Fruit fly (Drosophila melanogaster) whole organism, embryonic: ENCODE data around the gene atl.

Source experiments
- Adf1 ChIP-seq: fragments of 200-800 bp; sonication (Bioruptor generic); IDR thresholded peaks from 2 replicates; pipeline ENCODE4 v1.3.6; 2022; ENCODE audit warnings: missing biosample characterization, missing genetic modification characterization
- CG10209 ChIP-seq: fragments of 200-800 bp; sonication (Bioruptor generic); optimal IDR thresholded peaks from 3 replicates; lab custom pipeline; 2017; ENCODE audit warnings: missing biosample characterization, mild to moderate bottlenecking, missing genetic modification characterization, missing genetic modification reagents
- CG10979 ChIP-seq: fragments of 200-800 bp; sonication (Bioruptor generic); optimal IDR thresholded peaks from 2 replicates; lab custom pipeline; 2018; ENCODE audit warnings: missing biosample characterization, mild to moderate bottlenecking, missing genetic modification characterization, moderate library complexity
- CG11723 ChIP-seq: fragments of 200-800 bp; sonication (Bioruptor generic); optimal IDR thresholded peaks from 2 replicates; lab custom pipeline; 2017; ENCODE audit warnings: missing biosample characterization, mild to moderate bottlenecking, missing genetic modification characterization
- CG12659 ChIP-seq: fragments of 200-800 bp; sonication (Bioruptor generic); optimal IDR thresholded peaks from 3 replicates; lab custom pipeline; 2017; ENCODE audit warnings: mild to moderate bottlenecking, missing biosample characterization, missing genetic modification reagents, missing genetic modification characterization
- CG12769 ChIP-seq: fragments of 200-800 bp; sonication (Bioruptor generic); optimal IDR thresholded peaks from 2 replicates; lab custom pipeline; 2019; ENCODE audit warnings: missing biosample characterization, mild to moderate bottlenecking, missing genetic modification characterization, moderate library complexity
- CG13287 ChIP-seq: fragments of 200-800 bp; sonication (Bioruptor generic); IDR thresholded peaks from 2 replicates; pipeline ENCODE4 v1.3.6; 2022; ENCODE audit warnings: missing biosample characterization, missing genetic modification characterization; ENCODE audit not compliant: partially characterized antibody
- CG15073 ChIP-seq: fragments of 200-800 bp; sonication (Bioruptor generic); optimal IDR thresholded peaks from 2 replicates; lab custom pipeline; 2016; ENCODE audit warnings: missing biosample characterization, missing genetic modification characterization
- CG15269 ChIP-seq: fragments of 200-800 bp; sonication (Bioruptor generic); optimal IDR thresholded peaks from 2 replicates; lab custom pipeline; 2018; ENCODE audit warnings: missing biosample characterization, mild to moderate bottlenecking, missing genetic modification characterization, moderate library complexity
- CG15479 ChIP-seq: fragments of 200-800 bp; sonication (Bioruptor generic); optimal IDR thresholded peaks from 3 replicates; lab custom pipeline; 2019; ENCODE audit warnings: missing biosample characterization, mild to moderate bottlenecking, missing genetic modification characterization, moderate library complexity
- CG17385 ChIP-seq: fragments of 200-800 bp; sonication (Bioruptor generic); optimal IDR thresholded peaks from 3 replicates; lab custom pipeline; 2018; ENCODE audit warnings: missing biosample characterization, mild to moderate bottlenecking, missing genetic modification characterization
- CG17829 ChIP-seq: fragments of 200-800 bp; optimal IDR thresholded peaks from 2 replicates; lab custom pipeline; 2019; ENCODE audit warnings: missing biosample characterization, mild to moderate bottlenecking, missing genetic modification characterization, moderate library complexity
- CG18599 ChIP-seq: fragments of 200-800 bp; sonication (Bioruptor generic); optimal IDR thresholded peaks from 3 replicates; lab custom pipeline; 2017; ENCODE audit warnings: missing biosample characterization, missing genetic modification characterization, mild to moderate bottlenecking, moderate library complexity, missing genetic modification reagents
- CG2202 ChIP-seq: fragments of 200-800 bp; sonication (Bioruptor generic); optimal IDR thresholded peaks from 2 replicates; lab custom pipeline; 2018; ENCODE audit warnings: missing biosample characterization, mild to moderate bottlenecking, missing genetic modification characterization
- CG30431 ChIP-seq: fragments of 200-800 bp; sonication (Bioruptor generic); optimal IDR thresholded peaks from 2 replicates; lab custom pipeline; 2017; ENCODE audit warnings: missing biosample characterization, missing genetic modification characterization
- CG33213 ChIP-seq: fragments of 200-800 bp; sonication (Bioruptor generic); optimal IDR thresholded peaks from 3 replicates; lab custom pipeline; 2016; ENCODE audit warnings: missing biosample characterization, missing genetic modification characterization
- CG4360 ChIP-seq: fragments of 200-800 bp; sonication (Bioruptor generic); IDR thresholded peaks from 2 replicates; pipeline ENCODE4 v1.3.6; 2022; ENCODE audit warnings: missing biosample characterization, missing genetic modification characterization
- CG5953 ChIP-seq: fragments of 200-800 bp; sonication (Bioruptor generic); IDR thresholded peaks from 2 replicates; pipeline ENCODE4 v1.3.6; 2022; ENCODE audit warnings: missing biosample characterization, missing genetic modification characterization
- CG6791 ChIP-seq: fragments of 200-800 bp; sonication (Bioruptor generic); IDR thresholded peaks from 3 replicates; pipeline ENCODE4 v1.3.6; 2022; ENCODE audit warnings: missing biosample characterization, missing genetic modification characterization; ENCODE audit not compliant: partially characterized antibody
- CG7987 ChIP-seq: fragments of 200-800 bp; sonication (Bioruptor generic); optimal IDR thresholded peaks from 2 replicates; lab custom pipeline; 2018; ENCODE audit warnings: missing biosample characterization, mild to moderate bottlenecking, missing genetic modification characterization, moderate library complexity
- CG8388 ChIP-seq: fragments of 200-800 bp; sonication (Bioruptor generic); optimal IDR thresholded peaks from 2 replicates; lab custom pipeline; 2019; ENCODE audit warnings: missing biosample characterization, mild to moderate bottlenecking, missing genetic modification characterization, moderate library complexity
- CG8478 ChIP-seq: fragments of >200 bp; optimal IDR thresholded peaks from 2 replicates; lab custom pipeline; 2018
- CG9215 ChIP-seq: fragments of 200-800 bp; sonication (Bioruptor generic); IDR thresholded peaks from 2 replicates; pipeline ENCODE4 v1.3.6; 2022; ENCODE audit warnings: missing biosample characterization, missing genetic modification characterization
- CG9609 ChIP-seq: fragments of 200-800 bp; sonication (Bioruptor generic); optimal IDR thresholded peaks from 3 replicates; lab custom pipeline; 2016; ENCODE audit warnings: missing biosample characterization, missing genetic modification characterization
- CG9797 ChIP-seq: fragments of 200-800 bp; sonication (Bioruptor generic); optimal IDR thresholded peaks from 3 replicates; lab custom pipeline; 2018; ENCODE audit warnings: missing biosample characterization, mild to moderate bottlenecking, missing genetic modification characterization
- E2f1 ChIP-seq: fragments of 200-800 bp; sonication (Bioruptor generic); IDR thresholded peaks from 2 replicates; pipeline ENCODE4 v1.3.6; 2022; ENCODE audit warnings: missing biosample characterization, missing genetic modification characterization
- MBD-R2 ChIP-seq: fragments of 200-800 bp; sonication (Bioruptor generic); IDR thresholded peaks from 2 replicates; pipeline ENCODE4 v1.3.6; 2022; ENCODE audit warnings: missing biosample characterization, missing genetic modification characterization
- Max ChIP-seq: fragments of 200-800 bp; sonication (Bioruptor generic); optimal IDR thresholded peaks from 2 replicates; lab custom pipeline; 2016; ENCODE audit warnings: missing biosample characterization, mild to moderate bottlenecking, missing genetic modification characterization
- Med ChIP-seq: fragments of 200-800 bp; sonication (Bioruptor generic); peaks from one replicate; lab custom pipeline; 2016; ENCODE audit warnings: missing biosample characterization, missing genetic modification characterization, mild to moderate bottlenecking, inconsistent platforms, moderate library complexity
- NC2β ChIP-seq: fragments of 200-800 bp; sonication (Bioruptor generic); optimal IDR thresholded peaks from 2 replicates; lab custom pipeline; 2016; ENCODE audit warnings: missing biosample characterization, missing genetic modification characterization
- Nf-YB ChIP-seq: fragments of 200-800 bp; sonication (Bioruptor generic); optimal IDR thresholded peaks from 3 replicates; lab custom pipeline; 2019; ENCODE audit warnings: missing biosample characterization, mild to moderate bottlenecking, missing genetic modification characterization, moderate library complexity
- Sox100B ChIP-seq: fragments of 200-800 bp; sonication (Bioruptor generic); optimal IDR thresholded peaks from 3 replicates; lab custom pipeline; 2018; ENCODE audit warnings: missing biosample characterization, mild to moderate bottlenecking, missing genetic modification characterization
- Sry-β ChIP-seq: fragments of 200-800 bp; sonication (Bioruptor generic); optimal IDR thresholded peaks from 2 replicates; lab custom pipeline; 2018; ENCODE audit warnings: missing biosample characterization, mild to moderate bottlenecking, missing genetic modification characterization, moderate library complexity
- Sry-δ ChIP-seq: fragments of 200-800 bp; sonication (Bioruptor generic); optimal IDR thresholded peaks from 2 replicates; lab custom pipeline; 2016; ENCODE audit warnings: missing biosample characterization, missing genetic modification characterization
- YL-1 ChIP-seq: fragments of 200-800 bp; sonication (Bioruptor generic); optimal IDR thresholded peaks from 3 replicates; lab custom pipeline; 2017; ENCODE audit warnings: missing biosample characterization, mild to moderate bottlenecking, missing genetic modification characterization
- cg ChIP-seq: fragments of 200-800 bp; sonication (Bioruptor generic); optimal IDR thresholded peaks from 3 replicates; lab custom pipeline; 2019; ENCODE audit warnings: missing biosample characterization, mild to moderate bottlenecking, missing genetic modification characterization, moderate library complexity
- chinmo ChIP-seq: fragments of 200-800 bp; sonication (Bioruptor generic); IDR thresholded peaks from 4 replicates; pipeline ENCODE4 v1.3.6; 2022; ENCODE audit warnings: missing biosample characterization, missing genetic modification characterization; ENCODE audit not compliant: partially characterized antibody
- grau ChIP-seq: fragments of 200-800 bp; optimal IDR thresholded peaks from 3 replicates; lab custom pipeline; 2019; ENCODE audit warnings: missing biosample characterization, mild to moderate bottlenecking, missing genetic modification characterization, moderate library complexity
- gro ChIP-seq: fragments of 200-800 bp; sonication (Bioruptor generic); optimal IDR thresholded peaks from 2 replicates; lab custom pipeline; 2016; ENCODE audit warnings: missing biosample characterization, missing genetic modification characterization
- inv ChIP-seq: fragments of 200-800 bp; sonication (Bioruptor generic); IDR thresholded peaks from 2 replicates; pipeline ENCODE4 v1.3.6; 2022; ENCODE audit warnings: missing biosample characterization, missing genetic modification characterization; ENCODE audit not compliant: partially characterized antibody
- jigr1 ChIP-seq: fragments of 200-800 bp; sonication (Bioruptor generic); IDR thresholded peaks from 3 replicates; pipeline ENCODE4 v1.3.6; 2022; ENCODE audit warnings: missing biosample characterization, missing genetic modification characterization
- kay ChIP-seq: fragments of 200-800 bp; sonication (Bioruptor generic); optimal IDR thresholded peaks from 2 replicates; lab custom pipeline; 2016; ENCODE audit warnings: missing biosample characterization, missing genetic modification characterization
- mld ChIP-seq: fragments of 200-800 bp; sonication (Bioruptor generic); IDR thresholded peaks from 3 replicates; pipeline ENCODE4 v1.3.6; 2022; ENCODE audit warnings: missing biosample characterization, missing genetic modification characterization; ENCODE audit not compliant: partially characterized antibody
- oc ChIP-seq: fragments of 200-800 bp; sonication (Bioruptor generic); optimal IDR thresholded peaks from 2 replicates; lab custom pipeline; 2018; ENCODE audit warnings: missing biosample characterization, mild to moderate bottlenecking, missing genetic modification characterization, moderate library complexity
- pzg ChIP-seq: fragments of 200-800 bp; sonication (Bioruptor generic); optimal IDR thresholded peaks from 3 replicates; lab custom pipeline; 2018; ENCODE audit warnings: missing biosample characterization, mild to moderate bottlenecking, missing genetic modification characterization, moderate library complexity
- rib ChIP-seq: fragments of 200-800 bp; sonication (Bioruptor generic); IDR thresholded peaks from 2 replicates; pipeline ENCODE4 v1.3.6; 2022; ENCODE audit warnings: missing biosample characterization, missing genetic modification characterization
- twi ChIP-seq: fragments of 200-800 bp; optimal IDR thresholded peaks from 2 replicates; lab custom pipeline; 2019; ENCODE audit warnings: missing biosample characterization, mild to moderate bottlenecking, missing genetic modification characterization, moderate library complexity

Gene atl

dm6 chr3R:24629877-24630808 lies 4.7 kb downstream of the atl start, which contains the start of gene Wsck (continued):
- TF ChIP-seq Max (peak; percentile 23), YL-1 (GFP tag; lab: Kevin White, UChicago) (peak; percentile 87), CG5953 (GFP tag; lab: Robert Waterston, UW) (no peak), CG9609 (no peak), CG6791 (0 out of 3 replicates have a peak, but pooled peaks have one; percentile 43), Adf1 (GFP tag; lab: Robert Waterston, UW) (peak; percentile 99), kay (peak; percentile 89), cg (GFP tag; lab: Kevin White, UChicago) (peak; percentile 13), Sox100B (no peak), CG11723 (GFP tag; lab: Kevin White, UChicago) (no peak), CG10209 (GFP tag; lab: Kevin White, UChicago) (no peak), rib (GFP tag; lab: Robert Waterston, UW) (no peak), grau (tag; lab: Kevin White, UChicago) (no peak), CG9797 (GFP tag; lab: Kevin White, UChicago) (no peak), CG15269 (tag; lab: Kevin White, UChicago) (no peak), CG17385 (peak; percentile 91), Sry-δ (GFP tag; lab: Kevin White, UChicago) (peak; percentile 5), chinmo (GFP tag; lab: Robert Waterston, UW) (peak; percentile 60; the same call in 1 of the 4 replicates), CG8478 (lab: Kevin White, UChicago) (peak; percentile 96), CG8388 (GFP tag; lab: Kevin White, UChicago) (no peak), twi (tag; lab: Kevin White, UChicago) (peak; percentile 31), CG12769 (tag; lab: Kevin White, UChicago) (no peak), inv (GFP tag; lab: Robert Waterston, UW) (no peak), CG30431 (GFP tag; lab: Kevin White, UChicago) (no peak), Nf-YB (peak; percentile 53), CG13287 (GFP tag; lab: Robert Waterston, UW) (peak; percentile 36; the same call in 1 of the 2 replicates), CG18599 (GFP tag; lab: Kevin White, UChicago) (no peak), mld (GFP tag; lab: Robert Waterston, UW) (peak; percentile 26; the same call in 1 of the 3 replicates), CG4360 (peak; percentile 90), CG9215 (GFP tag; lab: Robert Waterston, UW) (peak; percentile 99), oc (peak; percentile 86), CG15479 (GFP tag; lab: Kevin White, UChicago) (peak; percentile 88), jigr1 (GFP tag; lab: Robert Waterston, UW) (no peak), NC2β (peak; percentile 20), Med (GFP tag; lab: Kevin White, UChicago) (peak; percentile 79), gro (GFP tag; lab: Kevin White, UChicago) (no peak), CG7987 (GFP tag; lab: Kevin White, UChicago) (peak; percentile 22), CG33213 (GFP tag; lab: Kevin White, UChicago) (no peak), MBD-R2 (GFP tag; lab: Robert Waterston, UW) (peak; percentile 43; the same call in 1 of the 2 replicates), CG17829 (peak; percentile 21), pzg (GFP tag; lab: Kevin White, UChicago) (peak; percentile 45), CG12659 (peak; percentile 31), E2f1 (no peak; the same call in 1 of the 2 replicates), CG10979 (tag; lab: Kevin White, UChicago) (no peak), CG2202 (tag; lab: Kevin White, UChicago) (no peak), CG15073 (GFP tag; lab: Kevin White, UChicago) (no peak), Sry-β (GFP tag; lab: Kevin White, UChicago) (no peak)
